Worm (Caenorhabditis elegans) whole organism, L3 larva: ENCODE results near the gene fis-2.

Source experiments
- ama-1 ChIP-seq: fragments of 150-350 bp; optimal IDR thresholded peaks from 2 replicates; lab custom pipeline; 2018
- lin-15B ChIP-seq: fragments of 150-350 bp; optimal IDR thresholded peaks from 2 replicates; lab custom pipeline; 2014; ENCODE audit warnings: missing biosample characterization, missing genetic modification characterization
- lin-39 ChIP-seq: fragments of 150-350 bp; optimal IDR thresholded peaks from 2 replicates; lab custom pipeline; 2018; ENCODE audit warnings: missing biosample characterization, missing genetic modification reagents, missing genetic modification characterization
- nhr-237 ChIP-seq: fragments of 150-350 bp; optimal IDR thresholded peaks from 2 replicates; lab custom pipeline; 2014; ENCODE audit warnings: missing biosample characterization, missing genetic modification characterization
- nhr-28 ChIP-seq: fragments of 150-350 bp; optimal IDR thresholded peaks from 2 replicates; lab custom pipeline; 2014; ENCODE audit warnings: missing biosample characterization, missing genetic modification characterization
- snpc-4 ChIP-seq: fragments of 150-350 bp; optimal IDR thresholded peaks from 2 replicates; lab custom pipeline; 2014; ENCODE audit warnings: missing biosample characterization, missing genetic modification characterization
- unc-39 ChIP-seq: sonication (generic microtip); optimal IDR thresholded peaks from 4 replicates; lab custom pipeline; 2017; ENCODE audit warnings: missing biosample characterization, missing genetic modification characterization
- ztf-11 ChIP-seq: fragments of 150-350 bp; optimal IDR thresholded peaks from 2 replicates; lab custom pipeline; 2014; ENCODE audit warnings: missing biosample characterization, missing genetic modification characterization
- ztf-4 ChIP-seq: fragments of 150-350 bp; optimal IDR thresholded peaks from 2 replicates; lab custom pipeline; 2014; ENCODE audit warnings: missing biosample characterization, missing genetic modification characterization

DNA sequence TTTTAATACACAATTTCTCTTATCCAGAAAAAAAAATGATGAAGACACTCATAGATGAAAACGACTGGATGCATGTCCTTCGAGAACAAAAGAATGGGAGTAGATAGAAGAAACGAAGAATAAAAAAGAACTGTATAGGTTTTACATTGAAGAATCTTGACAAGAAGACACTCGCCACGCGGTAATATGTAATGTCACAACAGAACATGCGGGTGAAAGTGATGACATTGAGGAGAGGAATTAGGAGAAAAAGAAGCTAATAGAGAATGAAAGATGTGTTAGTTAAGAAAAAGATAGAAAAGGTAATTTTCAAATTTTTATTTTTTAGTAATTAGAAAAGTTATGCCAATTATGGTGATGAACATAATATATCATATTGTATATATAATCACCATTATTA, 29.6 kb downstream of the fis-2 start:
- TF ChIP-seq ztf-11 (tag; lab: Kevin White, UChicago) = no peak
- TF ChIP-seq nhr-28 (tag; lab: Kevin White, UChicago) = no peak
- no peak for TF ChIP-seq nhr-237 (tag; lab: Kevin White, UChicago)
- no peak for TF ChIP-seq unc-39
- no peak for TF ChIP-seq snpc-4 (tag; lab: Kevin White, UChicago)
- TF ChIP-seq lin-15B = no peak
- TF ChIP-seq lin-39 (tag; lab: Kevin White, UChicago) = no peak
- TF ChIP-seq ama-1 = no peak
- no peak for TF ChIP-seq ztf-4 (tag; lab: Kevin White, UChicago)
